Worm (Caenorhabditis elegans) whole organism, L2 larva: ENCODE data around the gene kgb-1.

Experiments used
- C34F6.9 ChIP-seq: fragments of 150-350 bp; optimal IDR thresholded peaks from 2 replicates; lab custom pipeline; 2014; ENCODE audit warnings: missing biosample characterization, missing genetic modification characterization
- R02D3.7 ChIP-seq: fragments of 150-350 bp; optimal IDR thresholded peaks from 2 replicates; lab custom pipeline; 2014; ENCODE audit warnings: missing biosample characterization, missing genetic modification characterization
- ZK546.5 ChIP-seq: sonication (generic microtip); optimal IDR thresholded peaks from 2 replicates; lab custom pipeline; 2017; ENCODE audit warnings: missing biosample characterization, missing genetic modification characterization
- blmp-1 ChIP-seq: sonication (generic microtip); optimal IDR thresholded peaks from 2 replicates; lab custom pipeline; 2017; ENCODE audit warnings: missing genetic modification characterization, mild to moderate bottlenecking, missing compliant biosample characterization, antibody characterized with exemption, moderate library complexity; ENCODE audit not compliant: insufficient read depth
- dmd-4 ChIP-seq: sonication (generic microtip); optimal IDR thresholded peaks from 2 replicates; lab custom pipeline; 2017; ENCODE audit warnings: missing biosample characterization, missing genetic modification characterization
- lin-39 ChIP-seq: fragments of 150-350 bp; optimal IDR thresholded peaks from 2 replicates; lab custom pipeline; 2014; ENCODE audit warnings: missing biosample characterization, missing genetic modification reagents, missing genetic modification characterization
- lsy-2 ChIP-seq, 2 experiments: fragments of 150-350 bp in 1 of 2; sonication (generic microtip) in 1 of 2; optimal IDR thresholded peaks; 2 replicates each; lab custom pipeline; 2014 to 2017; ENCODE audit warnings: missing biosample characterization in 2 of 2, missing genetic modification characterization in 2 of 2
- mdl-1 ChIP-seq, 2 experiments: fragments of 150-350 bp in 1 of 2; sonication (generic microtip) in 1 of 2; optimal IDR thresholded peaks; 2 replicates each; lab custom pipeline; 2017; ENCODE audit warnings: missing biosample characterization in 2 of 2, missing genetic modification characterization in 2 of 2
- nhr-11 ChIP-seq: fragments of 150-350 bp; optimal IDR thresholded peaks from 2 replicates; lab custom pipeline; 2014; ENCODE audit warnings: missing biosample characterization, missing genetic modification characterization
- nhr-6 ChIP-seq: fragments of 150-350 bp; optimal IDR thresholded peaks from 2 replicates; lab custom pipeline; 2014; ENCODE audit warnings: missing biosample characterization, missing genetic modification characterization
- nhr-77 ChIP-seq: fragments of 150-350 bp; optimal IDR thresholded peaks from 2 replicates; lab custom pipeline; 2014; ENCODE audit warnings: missing biosample characterization, missing genetic modification characterization
- skn-1 ChIP-seq: sonication (generic microtip); optimal IDR thresholded peaks from 2 replicates; lab custom pipeline; 2017; ENCODE audit warnings: missing biosample characterization, missing genetic modification characterization
- unc-62 ChIP-seq: fragments of 150-350 bp; optimal IDR thresholded peaks from 2 replicates; lab custom pipeline; 2014; ENCODE audit warnings: missing biosample characterization, missing genetic modification reagents, missing genetic modification characterization
- ztf-4 ChIP-seq: fragments of 150-350 bp; optimal IDR thresholded peaks from 2 replicates; lab custom pipeline; 2014; ENCODE audit warnings: missing biosample characterization, missing genetic modification characterization

DNA sequence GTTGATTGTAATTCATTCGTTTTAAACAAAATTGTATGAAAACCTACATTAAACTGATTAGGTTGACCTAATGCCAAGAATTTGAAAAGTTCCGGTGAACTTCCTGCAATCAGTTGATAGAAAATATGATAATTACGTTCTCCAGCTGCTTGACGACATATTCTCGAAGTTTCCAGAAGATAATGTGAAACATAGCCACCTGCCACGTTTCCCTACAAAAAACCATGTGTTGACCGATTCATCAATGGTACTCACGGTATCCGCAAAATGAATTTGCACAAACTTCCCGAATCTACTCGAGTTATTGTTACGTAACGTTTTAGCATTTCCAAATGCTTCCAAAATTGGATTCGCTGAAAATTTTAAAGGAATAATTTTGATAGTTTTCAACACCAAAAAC, 28.5 kb upstream of the kgb-1 start:
- TF ChIP-seq ZK546.5 (no peak), skn-1 (tag; lab: Kevin White, UChicago) (no peak), blmp-1 (tag; lab: Kevin White, UChicago) (no peak), nhr-6 (no peak), lin-39 (tag; lab: Kevin White, UChicago) (no peak), nhr-77 (tag; lab: Kevin White, UChicago) (no peak), nhr-11 (tag; lab: Kevin White, UChicago) (no peak), dmd-4 (no peak), R02D3.7 (tag; lab: Kevin White, UChicago) (no peak), ztf-4 (tag; lab: Kevin White, UChicago) (no peak), unc-62 (GFP tag; lab: Kevin White, UChicago) (no peak), mdl-1 (tag; optimal IDR thresholded peaks at IDR 0.05; lab: Kevin White, UChicago) (no peak), lsy-2 (tag; optimal IDR thresholded peaks at IDR 0.05; lab: Kevin White, UChicago) (no peak), C34F6.9 (tag; lab: Kevin White, UChicago) (no peak)
